Worm (Caenorhabditis elegans): ENCODE results near the gene F02D10.3.

The F02D10.3 gene

ce11 chrX:13500568-13500967 lies 38.1 kb upstream of the F02D10.3 start, which contains the start of gene sad-1:
TSS of gene sad-1 (minus strand) at chrX:13500668.
- TF ChIP-seq T22C8.4 (GFP tag; IDR thresholded peaks at IDR 0.05) (no peak), cog-1 (tag; optimal IDR thresholded peaks at IDR 0.05) (no peak), med-1 (GFP tag; optimal IDR thresholded peaks at IDR 0.05; ENCODE audit: insufficient read depth) (no peak), ref-1 (GFP tag; conservative IDR thresholded peaks at IDR 0.05) (no peak), tab-1 (GFP tag; IDR thresholded peaks at IDR 0.05) (no peak), klf-2 (GFP tag; conservative IDR thresholded peaks at IDR 0.05) (no peak), ztf-29 (GFP tag; IDR thresholded peaks at IDR 0.05) (no peak), flt-1 (GFP tag; IDR thresholded peaks at IDR 0.05) (no peak), ztf-23 (GFP tag; IDR thresholded peaks at IDR 0.05) (no peak)

- TF ChIP-seq med-1 (GFP tag; optimal IDR thresholded peaks at IDR 0.05; ENCODE audit: insufficient read depth) (no peak), T22C8.4 (GFP tag; IDR thresholded peaks at IDR 0.05) (no peak), ref-1 (GFP tag; conservative IDR thresholded peaks at IDR 0.05) (no peak), flt-1 (GFP tag; IDR thresholded peaks at IDR 0.05) (no peak), ztf-29 (GFP tag; IDR thresholded peaks at IDR 0.05) (no peak), klf-2 (GFP tag; conservative IDR thresholded peaks at IDR 0.05) (no peak), tab-1 (GFP tag; IDR thresholded peaks at IDR 0.05) (no peak), ztf-23 (GFP tag; IDR thresholded peaks at IDR 0.05) (no peak), cog-1 (tag; optimal IDR thresholded peaks at IDR 0.05) (no peak)
Observed at ce11 chrX:13499923-13500322, 37.5 kb upstream of the F02D10.3 start.

- no peak for TF ChIP-seq T22C8.4 (GFP tag; IDR thresholded peaks at IDR 0.05)
- TF ChIP-seq klf-2 (GFP tag; conservative IDR thresholded peaks at IDR 0.05) = no peak
- no peak for TF ChIP-seq cog-1 (tag; optimal IDR thresholded peaks at IDR 0.05)
- TF ChIP-seq med-1 (GFP tag; optimal IDR thresholded peaks at IDR 0.05; ENCODE audit: insufficient read depth) = no peak
- no peak for TF ChIP-seq flt-1 (GFP tag; IDR thresholded peaks at IDR 0.05)
- TF ChIP-seq ztf-29 (GFP tag; IDR thresholded peaks at IDR 0.05) = no peak
- TF ChIP-seq tab-1 (GFP tag; IDR thresholded peaks at IDR 0.05) = no peak
- no peak for TF ChIP-seq ztf-23 (GFP tag; IDR thresholded peaks at IDR 0.05)
- TF ChIP-seq ref-1 (GFP tag; conservative IDR thresholded peaks at IDR 0.05) = no peak
Observed at ce11 chrX:13499098-13499497, 36.7 kb upstream of the F02D10.3 start.

DNA sequence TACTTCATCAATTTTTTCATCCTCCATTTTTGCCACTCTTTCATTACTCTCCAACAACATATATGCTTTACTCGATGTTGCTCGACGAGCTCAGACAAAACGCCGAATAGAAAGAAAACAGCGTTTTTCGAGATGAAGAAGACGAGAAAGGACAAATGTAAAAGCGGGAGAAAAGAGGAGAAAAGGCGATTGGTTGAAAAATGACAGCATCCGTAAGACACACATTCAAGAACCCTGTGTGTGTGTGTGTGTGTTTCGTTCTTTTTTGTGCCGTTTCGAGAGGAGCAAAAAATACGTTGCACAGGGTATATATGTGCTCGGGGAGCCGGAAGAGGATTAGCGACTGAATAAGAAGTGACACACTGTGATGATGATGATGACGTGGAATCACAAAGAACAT lies 31.3 kb upstream of the F02D10.3 start:
- no peak for TF ChIP-seq ztf-29 (GFP tag; IDR thresholded peaks at IDR 0.05)
- no peak for TF ChIP-seq flt-1 (GFP tag; IDR thresholded peaks at IDR 0.05)
- no peak for TF ChIP-seq klf-2 (GFP tag; conservative IDR thresholded peaks at IDR 0.05)
- TF ChIP-seq T22C8.4 (GFP tag; IDR thresholded peaks at IDR 0.05) = no peak
- no peak for TF ChIP-seq ref-1 (GFP tag; conservative IDR thresholded peaks at IDR 0.05)
- no peak for TF ChIP-seq med-1 (GFP tag; optimal IDR thresholded peaks at IDR 0.05; ENCODE audit: insufficient read depth)
- no peak for TF ChIP-seq cog-1 (tag; optimal IDR thresholded peaks at IDR 0.05)
- TF ChIP-seq tab-1 (GFP tag; IDR thresholded peaks at IDR 0.05) = no peak
- no peak for TF ChIP-seq ztf-23 (GFP tag; IDR thresholded peaks at IDR 0.05)

ce11 chrX:13484813-13485212 lies 22.4 kb upstream of the F02D10.3 start, which contains the start of gene srd-51:
TSS of gene srd-51 (minus strand) at chrX:13484913.
- TF ChIP-seq T22C8.4 (GFP tag; IDR thresholded peaks at IDR 0.05) (no peak), ref-1 (GFP tag; conservative IDR thresholded peaks at IDR 0.05) (no peak), klf-2 (GFP tag; conservative IDR thresholded peaks at IDR 0.05) (no peak), cog-1 (tag; optimal IDR thresholded peaks at IDR 0.05) (no peak), flt-1 (GFP tag; IDR thresholded peaks at IDR 0.05) (no peak), ztf-23 (GFP tag; IDR thresholded peaks at IDR 0.05) (no peak), ztf-29 (GFP tag; IDR thresholded peaks at IDR 0.05) (no peak), med-1 (GFP tag; optimal IDR thresholded peaks at IDR 0.05; ENCODE audit: insufficient read depth) (no peak), tab-1 (GFP tag; IDR thresholded peaks at IDR 0.05) (no peak)

DNA sequence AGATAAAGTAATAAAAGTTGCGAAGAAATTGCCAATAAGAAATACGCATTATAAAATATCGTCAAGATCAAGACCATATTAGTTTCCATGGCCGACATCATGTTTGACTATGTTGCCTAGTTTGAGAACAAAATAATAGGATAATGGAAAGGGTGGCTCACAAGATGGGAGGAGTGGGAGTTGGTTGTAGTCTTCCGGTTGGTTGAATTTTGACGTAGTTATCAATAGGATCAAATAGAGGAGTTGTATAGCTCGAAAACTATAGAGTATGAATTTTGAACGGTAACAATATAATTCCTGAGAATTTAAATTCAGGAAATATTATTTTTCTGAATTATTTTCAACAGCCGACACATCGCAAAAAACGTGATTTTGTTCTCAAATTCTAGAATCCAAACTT lies 19.3 kb upstream of the F02D10.3 start, which contains the start of gene srd-50:
Gene srd-50, minus strand, starts transcription at position 101 of the 400 bp plus-strand sequence.
- no peak for TF ChIP-seq ztf-23 (GFP tag; IDR thresholded peaks at IDR 0.05)
- TF ChIP-seq klf-2 (GFP tag; conservative IDR thresholded peaks at IDR 0.05) = no peak
- TF ChIP-seq ztf-29 (GFP tag; IDR thresholded peaks at IDR 0.05) = no peak
- TF ChIP-seq T22C8.4 (GFP tag; IDR thresholded peaks at IDR 0.05) = no peak
- no peak for TF ChIP-seq flt-1 (GFP tag; IDR thresholded peaks at IDR 0.05)
- TF ChIP-seq med-1 (GFP tag; optimal IDR thresholded peaks at IDR 0.05; ENCODE audit: insufficient read depth) = no peak
- TF ChIP-seq cog-1 (tag; optimal IDR thresholded peaks at IDR 0.05) = no peak
- TF ChIP-seq tab-1 (GFP tag; IDR thresholded peaks at IDR 0.05) = no peak
- no peak for TF ChIP-seq ref-1 (GFP tag; conservative IDR thresholded peaks at IDR 0.05)

- TF ChIP-seq ztf-29 (GFP tag; IDR thresholded peaks at IDR 0.05) (no peak), ztf-23 (GFP tag; IDR thresholded peaks at IDR 0.05) (no peak), med-1 (GFP tag; optimal IDR thresholded peaks at IDR 0.05; ENCODE audit: insufficient read depth) (no peak), tab-1 (GFP tag; IDR thresholded peaks at IDR 0.05) (no peak), klf-2 (GFP tag; conservative IDR thresholded peaks at IDR 0.05) (no peak), T22C8.4 (GFP tag; IDR thresholded peaks at IDR 0.05) (no peak), cog-1 (tag; optimal IDR thresholded peaks at IDR 0.05) (no peak), flt-1 (GFP tag; IDR thresholded peaks at IDR 0.05) (no peak), ref-1 (GFP tag; conservative IDR thresholded peaks at IDR 0.05) (no peak)
Observed at ce11 chrX:13477356-13477755, 14.9 kb upstream of the F02D10.3 start, which contains the start of gene efn-3. TSS of gene efn-3 (minus strand) at chrX:13477456.

- no peak for TF ChIP-seq T22C8.4 (GFP tag; IDR thresholded peaks at IDR 0.05)
- TF ChIP-seq ref-1 (GFP tag; conservative IDR thresholded peaks at IDR 0.05) = no peak
- no peak for TF ChIP-seq ztf-29 (GFP tag; IDR thresholded peaks at IDR 0.05)
- no peak for TF ChIP-seq cog-1 (tag; optimal IDR thresholded peaks at IDR 0.05)
- TF ChIP-seq flt-1 (GFP tag; IDR thresholded peaks at IDR 0.05) = no peak
- no peak for TF ChIP-seq klf-2 (GFP tag; conservative IDR thresholded peaks at IDR 0.05)
- TF ChIP-seq tab-1 (GFP tag; IDR thresholded peaks at IDR 0.05) = no peak
- TF ChIP-seq med-1 (GFP tag; optimal IDR thresholded peaks at IDR 0.05; ENCODE audit: insufficient read depth) = no peak
- no peak for TF ChIP-seq ztf-23 (GFP tag; IDR thresholded peaks at IDR 0.05)
Observed at ce11 chrX:13471855-13472254, 9.4 kb upstream of the F02D10.3 start, which contains the start of gene tre-4. TSS of gene tre-4 (plus strand) at chrX:13472155.

DNA sequence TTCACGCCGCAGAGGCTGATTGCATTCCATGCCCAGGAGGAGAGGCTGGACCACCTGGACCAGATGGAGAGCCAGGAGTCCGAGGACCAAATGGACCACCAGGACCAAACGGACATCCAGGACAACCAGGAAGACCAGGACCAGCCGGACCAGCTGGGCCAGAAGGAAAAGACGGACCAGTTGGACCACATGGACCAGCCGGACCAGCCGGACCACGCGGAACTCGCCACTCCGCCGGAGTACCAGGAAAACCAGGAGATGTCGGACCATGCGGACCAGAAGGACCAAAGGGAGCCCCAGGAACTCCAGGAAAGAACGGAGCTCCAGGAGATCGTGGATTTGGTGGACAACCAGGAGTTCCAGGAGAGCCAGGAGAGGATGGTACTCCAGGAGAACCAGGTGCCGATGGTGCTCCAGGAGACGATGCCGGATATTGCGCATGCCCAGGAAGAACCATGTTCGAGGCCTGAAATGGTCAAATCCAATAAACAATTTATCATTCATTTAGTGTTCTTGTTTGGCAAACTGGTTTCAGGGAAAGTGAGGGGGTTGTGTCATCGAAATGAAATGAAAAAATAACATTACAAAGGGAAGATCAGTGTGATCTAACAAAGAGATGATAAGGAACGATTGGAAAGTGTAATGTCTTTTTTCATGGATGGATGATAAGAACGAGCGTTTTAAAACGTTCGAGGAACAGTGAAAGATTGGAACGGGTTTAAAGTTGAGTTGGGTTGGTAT lies 7.7 kb upstream of the F02D10.3 start:
- TF ChIP-seq klf-2 (GFP tag; conservative IDR thresholded peaks at IDR 0.05) (no peak), ztf-23 (GFP tag; IDR thresholded peaks at IDR 0.05) (no peak), ztf-29 (GFP tag; IDR thresholded peaks at IDR 0.05) (no peak), ref-1 (GFP tag; conservative IDR thresholded peaks at IDR 0.05) (no peak), cog-1 (tag; optimal IDR thresholded peaks at IDR 0.05) (no peak), T22C8.4 (GFP tag; IDR thresholded peaks at IDR 0.05) (no peak), flt-1 (GFP tag; IDR thresholded peaks at IDR 0.05) (no peak), med-1 (GFP tag; optimal IDR thresholded peaks at IDR 0.05; ENCODE audit: insufficient read depth) (no peak), tab-1 (GFP tag; IDR thresholded peaks at IDR 0.05) (no peak)

All from whole organism, midembryonic.